Fruit fly (Drosophila melanogaster): ENCODE results near the gene Vti1a.

DNA sequence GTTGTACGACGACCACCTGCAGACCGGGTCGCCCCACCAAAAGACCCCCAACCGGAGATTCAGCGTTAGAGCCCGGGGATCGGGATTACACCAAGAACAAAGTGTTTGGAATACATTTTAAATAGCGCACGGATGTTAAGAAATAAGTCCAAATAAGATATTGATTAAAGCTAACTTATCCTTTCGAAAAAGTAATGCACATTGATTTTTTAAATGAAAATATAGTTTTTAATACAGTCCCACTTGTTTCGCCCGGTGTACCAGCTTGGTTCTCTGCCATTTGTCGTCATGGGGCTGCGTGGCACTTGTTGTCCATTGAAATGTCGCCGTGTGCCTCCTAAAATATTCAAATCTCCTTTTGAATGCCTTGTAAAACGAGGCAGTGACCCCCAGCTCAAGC, 28.3 kb upstream of the Vti1a start:
- TF ChIP-seq Dll (optimal IDR thresholded peaks at IDR 0.05), result no peak
- TF ChIP-seq psq (optimal IDR thresholded peaks at IDR 0.05), result no peak
- no peak for TF ChIP-seq CG8478 (optimal IDR thresholded peaks at IDR 0.05)
- no peak for TF ChIP-seq EcR (GFP tag; optimal IDR thresholded peaks at IDR 0.05)
- TF ChIP-seq pan (optimal IDR thresholded peaks at IDR 0.05), result no peak
- no peak for TF ChIP-seq usp (GFP tag; optimal IDR thresholded peaks at IDR 0.05)
